Worm (Caenorhabditis elegans) whole organism, young adult: ENCODE measurements around the gene Y116F11B.17.

Experiments
- B0019.2 ChIP-seq: fragments of 200-800 bp; sonication (Bioruptor generic); conservative IDR thresholded peaks from 2 replicates; pipeline ENCODE4 v1.3.6; 2022; ENCODE audit warnings: missing genetic modification reagents, missing genetic modification characterization, missing compliant biosample characterization
- B0336.3 ChIP-seq: fragments of 200-800 bp; sonication (Bioruptor generic); IDR thresholded peaks from 2 replicates; pipeline ENCODE4 v1.3.6; 2022; ENCODE audit warnings: missing genetic modification characterization, missing compliant biosample characterization
- F22D6.2 ChIP-seq: sonication (generic microtip); optimal IDR thresholded peaks from 2 replicates; lab custom pipeline; 2016; ENCODE audit warnings: mild to moderate bottlenecking, missing genetic modification characterization, missing compliant biosample characterization
- F39B2.1 ChIP-seq: fragments of 200-800 bp; sonication (Bioruptor generic); IDR thresholded peaks from 2 replicates; pipeline ENCODE4 v1.3.6; 2022; ENCODE audit warnings: missing genetic modification reagents, missing genetic modification characterization, missing compliant biosample characterization
- F52B5.7 ChIP-seq: sonication (generic microtip); optimal IDR thresholded peaks from 2 replicates; lab custom pipeline; 2016; ENCODE audit warnings: mild to moderate bottlenecking, missing genetic modification characterization, missing compliant biosample characterization
- F57A8.1 ChIP-seq: fragments of 200-800 bp; sonication (Bioruptor generic); optimal IDR thresholded peaks from 2 replicates; lab custom pipeline; 2018; ENCODE audit warnings: mild to moderate bottlenecking, missing genetic modification characterization, moderate library complexity, missing compliant biosample characterization
- K12H6.12 ChIP-seq: fragments of 200-800 bp; sonication (Bioruptor generic); optimal IDR thresholded peaks from 2 replicates; lab custom pipeline; 2018; ENCODE audit warnings: mild to moderate bottlenecking, missing genetic modification characterization, missing compliant biosample characterization
- Y53G8AR.9 ChIP-seq: fragments of 200-800 bp; sonication (Bioruptor generic); conservative IDR thresholded peaks from 2 replicates; pipeline ENCODE4 v1.3.6; 2022; ENCODE audit warnings: missing genetic modification reagents, missing genetic modification characterization, missing compliant biosample characterization
- Y95B8A.8 ChIP-seq: fragments of 200-800 bp; sonication (Bioruptor generic); IDR thresholded peaks from 2 replicates; pipeline ENCODE4 v1.3.6; 2022; ENCODE audit warnings: missing genetic modification reagents, missing genetic modification characterization, missing compliant biosample characterization
- ama-1 ChIP-seq, 3 experiments: fragments of 150-350 bp in 1 of 3; sonication (generic microtip) in 2 of 3; optimal IDR thresholded peaks; 2 replicates each; lab custom pipeline; 2014 to 2018; ENCODE audit warnings: missing biosample characterization in 2 of 3, missing genetic modification characterization in 2 of 3, missing genetic modification reagents in 2 of 3
- attf-5 ChIP-seq: fragments of 200-800 bp; sonication (Bioruptor generic); optimal IDR thresholded peaks from 2 replicates; lab custom pipeline; 2018; ENCODE audit warnings: mild to moderate bottlenecking, missing genetic modification characterization, missing compliant biosample characterization
- ccch-3 ChIP-seq: fragments of 200-800 bp; sonication (Bioruptor generic); optimal IDR thresholded peaks from 2 replicates; lab custom pipeline; 2018; ENCODE audit warnings: mild to moderate bottlenecking, missing genetic modification characterization, missing compliant biosample characterization
- cebp-2 ChIP-seq: fragments of 200-800 bp; sonication (Bioruptor generic); IDR thresholded peaks from 2 replicates; pipeline ENCODE4 v1.3.6; 2022; ENCODE audit warnings: missing genetic modification characterization, missing compliant biosample characterization
- ceh-40 ChIP-seq: fragments of 200-800 bp; sonication (Bioruptor generic); IDR thresholded peaks from 2 replicates; pipeline ENCODE4 v1.3.6; 2022; ENCODE audit warnings: missing genetic modification characterization, missing compliant biosample characterization
- ceh-91 ChIP-seq: fragments of 200-800 bp; sonication (Bioruptor generic); IDR thresholded peaks from 2 replicates; pipeline ENCODE4 v1.3.6; 2022; ENCODE audit warnings: missing genetic modification reagents, missing genetic modification characterization, missing compliant biosample characterization
- die-1 ChIP-seq: sonication (generic microtip); optimal IDR thresholded peaks from 2 replicates; lab custom pipeline; 2016; ENCODE audit warnings: missing genotype, mild to moderate bottlenecking, missing genetic modification characterization, missing compliant biosample characterization
- dpl-1 ChIP-seq: fragments of 150-350 bp; optimal IDR thresholded peaks from 2 replicates; lab custom pipeline; 2014; ENCODE audit warnings: missing biosample characterization, missing genetic modification reagents, missing genetic modification characterization
- ekl-4 ChIP-seq: fragments of 200-800 bp; sonication (Bioruptor generic); IDR thresholded peaks from 2 replicates; pipeline ENCODE4 v1.3.6; 2022; ENCODE audit warnings: missing genetic modification reagents, missing genetic modification characterization, missing compliant biosample characterization
- fkh-3 ChIP-seq: sonication (generic microtip); optimal IDR thresholded peaks from 2 replicates; lab custom pipeline; 2016; ENCODE audit warnings: mild to moderate bottlenecking, missing genetic modification characterization, missing compliant biosample characterization
- gei-17 ChIP-seq: fragments of 200-800 bp; sonication (Bioruptor generic); optimal IDR thresholded peaks from 2 replicates; lab custom pipeline; 2018; ENCODE audit warnings: mild to moderate bottlenecking, missing genetic modification characterization, missing compliant biosample characterization
- hlh-12 ChIP-seq: sonication (generic microtip); optimal IDR thresholded peaks from 2 replicates; lab custom pipeline; 2016; ENCODE audit warnings: missing genetic modification characterization, missing compliant biosample characterization
- hsf-1 ChIP-seq: fragments of 200-800 bp; sonication (Bioruptor generic); IDR thresholded peaks from 2 replicates; pipeline ENCODE4 v1.3.6; 2022; ENCODE audit warnings: missing genetic modification reagents, missing genetic modification characterization, missing compliant biosample characterization
- lin-26 ChIP-seq: fragments of 200-800 bp; sonication (Bioruptor generic); IDR thresholded peaks from 2 replicates; pipeline ENCODE4 v1.3.6; 2022; ENCODE audit warnings: missing genetic modification reagents, missing genetic modification characterization, missing compliant biosample characterization
- lsy-27 ChIP-seq: sonication (generic microtip); optimal IDR thresholded peaks from 2 replicates; lab custom pipeline; 2017; ENCODE audit warnings: missing genetic modification characterization, mild to moderate bottlenecking, missing compliant biosample characterization, antibody characterized with exemption, missing genotype, borderline replicate concordance; ENCODE audit not compliant: insufficient read depth
- nfya-1 ChIP-seq: sonication (generic microtip); optimal IDR thresholded peaks from 2 replicates; lab custom pipeline; 2017; ENCODE audit warnings: antibody characterized with exemption, missing compliant biosample characterization, missing genetic modification characterization, borderline replicate concordance; ENCODE audit not compliant: insufficient read depth
- nfyb-1 ChIP-seq: fragments of 200-800 bp; sonication (Bioruptor generic); IDR thresholded peaks from 2 replicates; pipeline ENCODE4 v1.3.6; 2022; ENCODE audit warnings: missing genetic modification reagents, missing genetic modification characterization, missing compliant biosample characterization
- nhr-120 ChIP-seq: fragments of 200-800 bp; sonication (Bioruptor generic); IDR thresholded peaks from 2 replicates; pipeline ENCODE4 v1.3.6; 2022; ENCODE audit warnings: missing genetic modification characterization, missing compliant biosample characterization
- nhr-27 ChIP-seq: fragments of 200-800 bp; sonication (Bioruptor generic); optimal IDR thresholded peaks from 2 replicates; lab custom pipeline; 2018; ENCODE audit warnings: mild to moderate bottlenecking, missing genetic modification characterization, moderate library complexity, missing compliant biosample characterization
- nhr-90 ChIP-seq: sonication (generic microtip); optimal IDR thresholded peaks from 2 replicates; lab custom pipeline; 2016; ENCODE audit warnings: missing genotype, mild to moderate bottlenecking, missing genetic modification characterization, missing compliant biosample characterization
- rec-8 ChIP-seq, 2 experiments: sonication (generic microtip); optimal IDR thresholded peaks; 2 replicates each; lab custom pipeline; 2016; ENCODE audit warnings: mild to moderate bottlenecking in 2 of 2, missing genetic modification characterization in 2 of 2, missing genetic modification reagents in 2 of 2, missing genotype in 2 of 2, missing biosample characterization in 1 of 2, missing compliant biosample characterization in 1 of 2, moderate library complexity in 1 of 2
- repo-1 ChIP-seq: sonication (generic microtip); optimal IDR thresholded peaks from 2 replicates; lab custom pipeline; 2017; ENCODE audit warnings: mild to moderate bottlenecking, missing genetic modification characterization, missing compliant biosample characterization
- sea-2 ChIP-seq: fragments of 200-800 bp; sonication (Bioruptor generic); IDR thresholded peaks from 2 replicates; pipeline ENCODE4 v1.3.6; 2022; ENCODE audit warnings: missing genetic modification characterization, missing compliant biosample characterization
- snpc-3.4 ChIP-seq: sonication (generic microtip); optimal IDR thresholded peaks from 2 replicates; lab custom pipeline; 2017; ENCODE audit warnings: missing genetic modification characterization, mild to moderate bottlenecking, missing compliant biosample characterization, antibody characterized with exemption, moderate library complexity, missing genotype, missing genetic modification reagents
- somi-1 ChIP-seq: fragments of 200-800 bp; sonication (Bioruptor generic); optimal IDR thresholded peaks from 2 replicates; lab custom pipeline; 2018; ENCODE audit warnings: mild to moderate bottlenecking, missing genetic modification characterization, missing compliant biosample characterization
- sptf-2 ChIP-seq: fragments of 200-800 bp; sonication (Bioruptor generic); optimal IDR thresholded peaks from 2 replicates; lab custom pipeline; 2018; ENCODE audit warnings: mild to moderate bottlenecking, missing genetic modification characterization, missing compliant biosample characterization
- zim-3 ChIP-seq: sonication (generic microtip); optimal IDR thresholded peaks from 2 replicates; lab custom pipeline; 2017; ENCODE audit warnings: mild to moderate bottlenecking, missing genetic modification characterization, moderate library complexity, missing compliant biosample characterization
- ztf-25 ChIP-seq: fragments of 200-800 bp; sonication (Bioruptor generic); IDR thresholded peaks from 2 replicates; pipeline ENCODE4 v1.3.6; 2022; ENCODE audit warnings: missing genetic modification reagents, missing genetic modification characterization, missing compliant biosample characterization
- ztf-28 ChIP-seq: fragments of 200-800 bp; sonication (Bioruptor generic); IDR thresholded peaks from 2 replicates; pipeline ENCODE4 v1.3.6; 2022; ENCODE audit warnings: missing genetic modification reagents, missing genetic modification characterization, missing compliant biosample characterization
- ztf-6 ChIP-seq: fragments of 200-800 bp; sonication (Bioruptor generic); IDR thresholded peaks from 2 replicates; pipeline ENCODE4 v1.3.6; 2022; ENCODE audit warnings: missing genetic modification reagents, missing genetic modification characterization, missing compliant biosample characterization

The Y116F11B.17 gene

ce11 chrV:19805548-19805947 is 16.4 kb downstream of the Y116F11B.17 start:
- TF ChIP-seq sptf-2 (GFP tag; lab: Kevin White, UChicago): no peak
- no peak for TF ChIP-seq hlh-12 (tag; lab: Kevin White, UChicago)
- TF ChIP-seq lsy-27: no peak
- no peak for TF ChIP-seq sea-2 (GFP tag; lab: Robert Waterston, UW)
- TF ChIP-seq fkh-3 (tag; lab: Kevin White, UChicago): no peak
- TF ChIP-seq hsf-1: no peak
- TF ChIP-seq nhr-27: no peak
- TF ChIP-seq gei-17: no peak
- TF ChIP-seq K12H6.12 (tag; lab: Kevin White, UChicago): no peak
- no peak for TF ChIP-seq dpl-1 (GFP tag; lab: Kevin White, UChicago)
- no peak for TF ChIP-seq lin-26 (GFP tag; lab: Robert Waterston, UW)
- TF ChIP-seq zim-3 (tag; lab: Kevin White, UChicago): no peak
- no peak for TF ChIP-seq ztf-25 (GFP tag; lab: Robert Waterston, UW)
- TF ChIP-seq ekl-4 (GFP tag; lab: Robert Waterston, UW): no peak

- TF ChIP-seq F57A8.1 (GFP tag; lab: Kevin White, UChicago): no peak
- TF ChIP-seq nhr-120 (GFP tag; lab: Robert Waterston, UW): no peak
- TF ChIP-seq sea-2 (GFP tag; lab: Robert Waterston, UW): no peak
- no peak for TF ChIP-seq nfyb-1 (GFP tag; lab: Robert Waterston, UW)
- no peak for TF ChIP-seq die-1 (tag; lab: Kevin White, UChicago)
- no peak for TF ChIP-seq somi-1 (GFP tag; lab: Kevin White, UChicago)
- no peak for TF ChIP-seq attf-5
- TF ChIP-seq B0019.2: no peak
- no peak for TF ChIP-seq F52B5.7 (tag; lab: Kevin White, UChicago)
- no peak for TF ChIP-seq F39B2.1
- no peak for TF ChIP-seq cebp-2 (GFP tag; lab: Robert Waterston, UW)
- TF ChIP-seq repo-1 (tag; lab: Kevin White, UChicago): no peak
- TF ChIP-seq ceh-40 (GFP tag; lab: Robert Waterston, UW): no peak
- no peak for TF ChIP-seq rec-8 (tag; optimal IDR thresholded peaks at IDR 0.05; lab: Kevin White, UChicago)
- TF ChIP-seq fkh-3 (tag; lab: Kevin White, UChicago): no peak
- TF ChIP-seq nfya-1 (tag; lab: Kevin White, UChicago): no peak
Measured at ce11 chrV:19802797-19803196, 19.2 kb downstream of the Y116F11B.17 start.

- TF ChIP-seq ama-1 (optimal IDR thresholded peaks at IDR 0.05; lab: Kevin White, UChicago): no peak
- TF ChIP-seq ama-1 (GFP tag; optimal IDR thresholded peaks at IDR 0.05; lab: Kevin White, UChicago): no peak
- no peak for TF ChIP-seq B0336.3 (GFP tag; lab: Robert Waterston, UW)
- no peak for TF ChIP-seq zim-3 (tag; lab: Kevin White, UChicago)
- TF ChIP-seq nfya-1 (tag; lab: Kevin White, UChicago): no peak
- no peak for TF ChIP-seq F22D6.2
- TF ChIP-seq Y95B8A.8: no peak
- TF ChIP-seq ccch-3 (GFP tag; lab: Kevin White, UChicago): no peak
- no peak for TF ChIP-seq ztf-6 (GFP tag; lab: Robert Waterston, UW)
- TF ChIP-seq cebp-2 (GFP tag; lab: Robert Waterston, UW): no peak
- no peak for TF ChIP-seq Y53G8AR.9 (GFP tag; lab: Robert Waterston, UW)
- no peak for TF ChIP-seq ztf-25 (GFP tag; lab: Robert Waterston, UW)
- no peak for TF ChIP-seq attf-5
- no peak for TF ChIP-seq nhr-90 (tag; lab: Kevin White, UChicago)
- TF ChIP-seq ztf-28: no peak
- TF ChIP-seq snpc-3.4: no peak
- no peak for TF ChIP-seq nhr-27
- TF ChIP-seq ceh-91 (GFP tag; lab: Robert Waterston, UW): no peak
- no peak for TF ChIP-seq nfyb-1 (GFP tag; lab: Robert Waterston, UW)
Measured at ce11 chrV:19801033-19801432, 21.0 kb downstream of the Y116F11B.17 start, which contains the start of gene Y116F11B.2. Gene Y116F11B.2, minus strand, starts transcription at chrV:19801133.
